Worm (Caenorhabditis elegans): ENCODE data around the gene C16C10.2.

DNA sequence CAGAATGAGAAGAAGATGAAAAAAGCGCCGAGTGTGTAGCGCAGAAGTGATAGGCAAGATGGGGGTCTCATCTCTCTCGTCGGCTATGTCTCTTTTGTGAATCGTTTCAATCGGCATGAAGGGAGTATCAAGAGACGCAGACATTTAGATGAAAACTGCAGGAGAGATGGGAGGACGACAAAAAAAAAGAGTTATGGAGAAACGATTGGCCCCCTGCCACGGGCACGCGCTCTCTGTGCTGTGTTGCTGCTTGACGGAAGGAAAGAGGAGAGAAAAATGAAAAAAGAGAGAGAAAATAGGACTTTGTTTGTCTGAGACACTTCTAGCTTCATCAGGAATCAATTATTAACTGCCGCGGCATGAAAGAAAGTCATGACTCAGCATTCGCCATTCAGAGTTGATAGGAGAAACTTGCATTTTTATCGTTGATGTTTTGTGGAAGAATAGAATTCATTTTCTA, 45.2 kb upstream of the C16C10.2 start:
- TF ChIP-seq nhr-27 (tag; optimal IDR thresholded peaks at IDR 0.05) (no peak), dpl-1 (GFP tag; optimal IDR thresholded peaks at IDR 0.05) (no peak), sdz-38 (tag; optimal IDR thresholded peaks at IDR 0.05) (no peak)
